Worm (Caenorhabditis elegans): ENCODE results near the gene Y54G2A.44.

Gene Y54G2A.44

DNA sequence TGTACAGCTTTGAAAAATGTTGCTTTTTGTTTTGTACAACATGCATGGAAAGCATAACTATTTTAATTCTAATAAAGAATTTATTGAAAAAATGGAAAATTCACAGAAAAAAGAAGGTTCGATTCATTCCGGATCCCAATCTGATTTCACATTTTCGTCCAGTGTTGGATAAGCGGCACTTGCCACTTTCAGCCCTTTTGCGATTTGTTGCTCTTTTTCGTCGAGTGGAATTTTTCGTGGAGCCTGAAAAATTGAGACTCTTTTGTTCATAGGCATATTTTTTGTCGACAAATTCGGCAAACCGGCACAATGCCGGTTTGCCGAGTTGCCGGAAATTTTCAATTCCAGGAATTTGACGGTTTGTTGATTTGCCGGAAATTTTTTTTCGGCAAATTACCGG is 50.0 kb downstream of the Y54G2A.44 start:
- no peak for TF ChIP-seq hmbx-1 (tag; optimal IDR thresholded peaks at IDR 0.05)
- TF ChIP-seq ama-1 (optimal IDR thresholded peaks at IDR 0.05) = no peak
- TF ChIP-seq ceh-13 (GFP tag; optimal IDR thresholded peaks at IDR 0.05) = no peak
- TF ChIP-seq sea-1 (GFP tag; conservative IDR thresholded peaks at IDR 0.05) = no peak
- no peak for TF ChIP-seq tbx-37 (GFP tag; conservative IDR thresholded peaks at IDR 0.05)
- no peak for TF ChIP-seq ceh-36 (tag; optimal IDR thresholded peaks at IDR 0.05)
- no peak for TF ChIP-seq flt-1 (GFP tag; IDR thresholded peaks at IDR 0.05)

All from whole organism, early embryonic.